Worm (Caenorhabditis elegans): ENCODE data around the gene ncx-5.

ncx-5 gene

ce11 chrV:10436612-10437011 is 53.3 kb downstream of the ncx-5 start, which contains the start of gene set-22:
Gene set-22, plus strand, starts transcription at chrV:10436912.
- TF ChIP-seq repo-1 (tag; optimal IDR thresholded peaks at IDR 0.05): no peak
- TF ChIP-seq lsl-1 (GFP tag; optimal IDR thresholded peaks at IDR 0.05): peak; percentile 81
- TF ChIP-seq C17E4.6 (GFP tag; IDR thresholded peaks at IDR 0.05): no peak
- TF ChIP-seq F33H1.4 (GFP tag; IDR thresholded peaks at IDR 0.05): peak; percentile 18; the same call in 1 of the 2 replicates

Data from whole organism, young adult.